Worm (Caenorhabditis elegans): ENCODE data around the gene C36E6.8.

ce11 chrX:17471703-17472102, 33.2 kb downstream of the C36E6.8 start:
- TF ChIP-seq him-1 (tag; optimal IDR thresholded peaks at IDR 0.05), result no peak
- TF ChIP-seq W03F9.2 (tag; optimal IDR thresholded peaks at IDR 0.05), result no peak
